Fruit fly (Drosophila melanogaster): Measurements from ENCODE around the gene Sfxn1-3.

Sfxn1-3 gene

DNA sequence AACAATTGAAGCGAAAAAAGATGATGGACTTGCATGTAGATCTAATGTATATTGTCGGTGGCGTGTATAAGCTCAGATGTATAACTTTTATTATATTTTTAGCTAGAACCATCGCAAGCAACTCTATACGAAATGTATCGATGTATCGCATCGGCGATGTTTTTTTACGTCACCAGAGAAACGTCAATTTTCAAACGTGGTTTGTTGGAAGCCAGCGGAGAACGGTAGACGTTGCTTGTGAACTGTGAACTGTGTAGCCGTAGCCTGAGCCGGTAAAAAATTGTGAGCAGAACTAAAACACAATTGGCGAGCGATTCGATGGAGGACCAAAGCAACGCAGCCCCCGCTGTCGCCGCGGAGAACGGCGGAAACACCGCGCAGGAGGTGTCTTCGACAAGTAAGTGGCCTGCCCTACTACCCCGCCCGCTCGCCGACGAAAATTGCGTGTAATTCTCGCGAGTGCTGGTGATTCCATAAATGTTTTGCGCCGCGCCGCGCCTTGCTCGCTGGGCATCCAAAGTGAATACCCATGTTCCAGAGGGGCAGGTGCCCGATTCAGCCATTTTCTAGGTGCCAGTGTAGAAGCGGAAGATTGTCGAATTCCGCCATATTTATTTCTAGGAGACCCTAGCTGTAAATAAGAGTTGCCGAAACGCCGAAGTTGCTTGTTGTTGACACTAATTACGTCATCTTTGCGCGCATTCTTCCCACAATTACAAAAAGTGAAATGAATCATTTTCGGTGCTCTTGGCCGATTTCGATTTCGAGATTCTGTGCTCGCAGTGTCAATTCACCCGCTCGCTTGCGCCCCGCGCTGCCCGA lies 24.7 kb downstream of the Sfxn1-3 start, which contains the start of gene lost:
Gene lost (plus strand): TSS at position 193 of the 822 bp plus-strand sequence.
- TF ChIP-seq D1 (tag; optimal IDR thresholded peaks at IDR 0.05) (peak; percentile 42), gl (tag; optimal IDR thresholded peaks at IDR 0.05) (no peak), Ets98B (GFP tag; IDR thresholded peaks at IDR 0.05) (peak; percentile 37), fd96Ca (GFP tag; IDR thresholded peaks at IDR 0.05) (peak; percentile 39; the same call in 1 of the 3 replicates), EcR (GFP tag; optimal IDR thresholded peaks at IDR 0.05) (no peak), CG4496 (GFP tag; IDR thresholded peaks at IDR 0.05) (peak; percentile 54; the same call in 1 of the 3 replicates), CG32121 (GFP tag; IDR thresholded peaks at IDR 0.05) (peak; percentile 24; the same call in 1 of the 2 replicates), Snoo (tag; optimal IDR thresholded peaks at IDR 0.05) (peak; percentile 33)

DNA sequence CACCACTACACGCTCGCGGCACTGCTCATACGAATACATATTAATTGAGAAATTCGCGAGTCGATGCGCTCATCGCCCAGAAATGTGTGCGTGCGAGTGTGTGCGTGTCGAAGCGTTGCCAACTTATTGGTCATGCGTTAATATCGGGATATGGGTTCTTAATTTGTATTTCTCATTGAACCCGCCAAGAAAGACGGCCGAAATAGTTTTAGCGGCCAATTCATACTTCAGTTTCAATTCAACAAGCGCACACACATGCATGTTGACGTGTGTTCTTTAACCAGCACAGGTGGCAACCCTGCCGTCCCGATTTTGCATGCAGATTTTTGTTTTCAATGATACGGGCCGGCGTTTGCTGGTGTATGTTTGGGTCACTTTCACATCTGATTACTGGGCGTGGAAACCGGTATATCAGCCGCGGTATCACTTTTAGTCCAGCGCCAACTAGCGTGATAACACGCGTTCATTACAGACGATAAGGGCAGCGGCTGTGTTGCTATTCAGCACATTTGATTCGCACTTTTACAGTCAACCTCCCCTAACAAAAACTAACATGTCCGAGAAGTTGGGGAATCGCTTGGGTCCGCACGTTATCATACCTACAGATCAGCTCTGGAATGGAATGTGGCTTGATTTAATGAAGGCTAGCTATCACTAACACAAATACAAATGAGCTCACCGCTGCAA lies 25.4 kb downstream of the Sfxn1-3 start:
- TF ChIP-seq CG8159 (tag; optimal IDR thresholded peaks at IDR 0.05), result no peak
- TF ChIP-seq CG15710 (tag; optimal IDR thresholded peaks at IDR 0.05), result peak; percentile 1
- TF ChIP-seq Pif1A (GFP tag; optimal IDR thresholded peaks at IDR 0.05), result no peak
- no peak for TF ChIP-seq CG10348 (GFP tag; IDR thresholded peaks at IDR 0.05)
- peak; percentile 15 for TF ChIP-seq Pif1B (GFP tag; optimal IDR thresholded peaks at IDR 0.05)
- no peak for TF ChIP-seq CG34367 (tag; optimal IDR thresholded peaks at IDR 0.05)
- peak; percentile 10 for TF ChIP-seq CG17806 (tag; optimal IDR thresholded peaks at IDR 0.05)
- no peak for TF ChIP-seq D1 (tag; optimal IDR thresholded peaks at IDR 0.05)
- peak; percentile 77 for TF ChIP-seq EcR (GFP tag; optimal IDR thresholded peaks at IDR 0.05)
- peak; percentile 8 for TF ChIP-seq CG9948 (tag; optimal IDR thresholded peaks at IDR 0.05)
- TF ChIP-seq fd96Ca (GFP tag; IDR thresholded peaks at IDR 0.05), result 0 out of 3 replicates have a peak, but pooled peaks have one; percentile 30
- TF ChIP-seq CG4496 (GFP tag; IDR thresholded peaks at IDR 0.05), result no peak
- no peak for TF ChIP-seq CG12605 (GFP tag; IDR thresholded peaks at IDR 0.05)
- TF ChIP-seq CG13204 (GFP tag; optimal IDR thresholded peaks at IDR 0.05), result no peak
- no peak for TF ChIP-seq Ets98B (GFP tag; IDR thresholded peaks at IDR 0.05)
- TF ChIP-seq Snoo (tag; optimal IDR thresholded peaks at IDR 0.05), result no peak
- no peak for TF ChIP-seq CG14655 (GFP tag; optimal IDR thresholded peaks at IDR 0.05)
- TF ChIP-seq CG32121 (GFP tag; IDR thresholded peaks at IDR 0.05), result no peak
- peak; percentile 8 for TF ChIP-seq CG8301 (tag; optimal IDR thresholded peaks at IDR 0.05)
- TF ChIP-seq rn (GFP tag; IDR thresholded peaks at IDR 0.05), result no peak
- no peak for TF ChIP-seq gl (tag; optimal IDR thresholded peaks at IDR 0.05)

- TF ChIP-seq Pif1A (GFP tag; optimal IDR thresholded peaks at IDR 0.05) (no peak), CG32121 (GFP tag; IDR thresholded peaks at IDR 0.05) (no peak), CG13204 (GFP tag; optimal IDR thresholded peaks at IDR 0.05) (peak; percentile 46), CG8301 (tag; optimal IDR thresholded peaks at IDR 0.05) (no peak), gl (tag; optimal IDR thresholded peaks at IDR 0.05) (no peak), Ets98B (GFP tag; IDR thresholded peaks at IDR 0.05) (no peak), Snoo (tag; optimal IDR thresholded peaks at IDR 0.05) (no peak), EcR (GFP tag; optimal IDR thresholded peaks at IDR 0.05) (peak; percentile 96), CG10348 (GFP tag; IDR thresholded peaks at IDR 0.05) (no peak)
Observed at dm6 chr3R:4407325-4407724, 28.9 kb downstream of the Sfxn1-3 start.

DNA sequence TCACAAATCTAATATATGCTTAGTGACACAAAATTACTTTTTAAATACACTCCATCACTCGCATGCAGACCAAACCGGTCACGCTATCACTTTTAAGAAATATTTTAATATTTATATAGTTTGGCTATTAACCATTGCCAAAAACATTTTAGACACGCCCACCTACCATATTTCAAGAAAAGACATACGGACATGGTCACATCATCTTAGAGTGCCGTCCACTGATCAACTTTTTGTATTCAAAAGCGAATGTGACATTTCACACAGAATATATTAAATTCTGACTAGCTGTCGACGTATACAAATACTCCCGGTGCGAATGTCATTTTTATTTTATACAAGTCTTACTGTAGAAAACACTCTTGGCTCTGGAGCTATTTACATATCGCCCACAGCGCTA lies 37.7 kb downstream of the Sfxn1-3 start, which contains the start of gene CG31528:
Gene CG31528 (plus strand): TSS at position 301 of the 400 bp plus-strand sequence.
- TF ChIP-seq CG15710 (tag; optimal IDR thresholded peaks at IDR 0.05) (no peak), Pif1B (GFP tag; optimal IDR thresholded peaks at IDR 0.05) (no peak), CG13204 (GFP tag; optimal IDR thresholded peaks at IDR 0.05) (no peak), CG9948 (tag; optimal IDR thresholded peaks at IDR 0.05) (no peak), gl (tag; optimal IDR thresholded peaks at IDR 0.05) (no peak)

- TF ChIP-seq EcR (GFP tag; optimal IDR thresholded peaks at IDR 0.05) (no peak), fd96Ca (GFP tag; IDR thresholded peaks at IDR 0.05) (no peak), CG32121 (GFP tag; IDR thresholded peaks at IDR 0.05) (no peak), Ets98B (GFP tag; IDR thresholded peaks at IDR 0.05) (no peak), CG10348 (GFP tag; IDR thresholded peaks at IDR 0.05) (no peak), CG17806 (tag; optimal IDR thresholded peaks at IDR 0.05) (no peak), CG8301 (tag; optimal IDR thresholded peaks at IDR 0.05) (no peak), Pif1A (GFP tag; optimal IDR thresholded peaks at IDR 0.05) (no peak), CG8159 (tag; optimal IDR thresholded peaks at IDR 0.05) (no peak), CG12605 (GFP tag; IDR thresholded peaks at IDR 0.05) (no peak), CG9948 (tag; optimal IDR thresholded peaks at IDR 0.05) (no peak), CG14655 (GFP tag; optimal IDR thresholded peaks at IDR 0.05) (no peak), gl (tag; optimal IDR thresholded peaks at IDR 0.05) (no peak), CG34367 (tag; optimal IDR thresholded peaks at IDR 0.05) (no peak)
Observed at dm6 chr3R:4419482-4419881, 41.1 kb downstream of the Sfxn1-3 start, which contains the start of gene CG32944. TSS of gene CG32944 (minus strand) at chr3R:4419578.

DNA sequence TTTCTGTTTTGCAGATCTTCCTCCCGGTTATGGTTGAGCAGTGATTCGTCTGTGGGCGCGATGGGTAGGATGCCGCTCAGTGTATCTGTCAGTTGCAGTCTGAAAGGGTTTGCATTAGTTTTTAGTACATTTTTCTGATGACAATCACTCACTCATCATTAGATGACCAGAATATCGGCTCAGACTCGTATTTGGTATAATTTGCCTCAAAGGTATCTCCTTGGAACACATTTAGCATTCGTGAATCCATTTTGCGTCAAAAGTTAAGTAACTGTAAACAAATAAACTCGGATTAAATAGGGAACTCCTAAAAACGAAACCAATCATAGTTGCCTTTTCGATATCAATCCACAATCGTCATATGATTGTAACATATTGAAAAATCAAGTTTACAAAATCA lies 48.3 kb downstream of the Sfxn1-3 start, which contains the start of gene CG31525:
Gene CG31525 (plus strand): TSS at position 301 of the 400 bp plus-strand sequence.
- TF ChIP-seq Pif1B (GFP tag; optimal IDR thresholded peaks at IDR 0.05), result no peak
- no peak for TF ChIP-seq gl (tag; optimal IDR thresholded peaks at IDR 0.05)
- TF ChIP-seq CG17806 (tag; optimal IDR thresholded peaks at IDR 0.05), result no peak
- TF ChIP-seq Ets98B (GFP tag; IDR thresholded peaks at IDR 0.05), result no peak
- no peak for TF ChIP-seq CG9948 (tag; optimal IDR thresholded peaks at IDR 0.05)
- no peak for TF ChIP-seq CG8301 (tag; optimal IDR thresholded peaks at IDR 0.05)
- no peak for TF ChIP-seq fd96Ca (GFP tag; IDR thresholded peaks at IDR 0.05)
- TF ChIP-seq CG32121 (GFP tag; IDR thresholded peaks at IDR 0.05), result no peak
- TF ChIP-seq Snoo (tag; optimal IDR thresholded peaks at IDR 0.05), result no peak
- no peak for TF ChIP-seq CG13204 (GFP tag; optimal IDR thresholded peaks at IDR 0.05)
- TF ChIP-seq CG15710 (tag; optimal IDR thresholded peaks at IDR 0.05), result no peak
- TF ChIP-seq CG4496 (GFP tag; IDR thresholded peaks at IDR 0.05), result no peak
- TF ChIP-seq D1 (tag; optimal IDR thresholded peaks at IDR 0.05), result no peak
- TF ChIP-seq Pif1A (GFP tag; optimal IDR thresholded peaks at IDR 0.05), result no peak
- TF ChIP-seq CG14655 (GFP tag; optimal IDR thresholded peaks at IDR 0.05), result no peak
- no peak for TF ChIP-seq CG34367 (tag; optimal IDR thresholded peaks at IDR 0.05)
- no peak for TF ChIP-seq CG8159 (tag; optimal IDR thresholded peaks at IDR 0.05)
- TF ChIP-seq CG12605 (GFP tag; IDR thresholded peaks at IDR 0.05), result no peak
